Worm (Caenorhabditis elegans): ENCODE data around the gene Y51A2D.13.
A peak's percentile ranks its signal among the peaks of the same experiment; 100 is the strongest.

Gene Y51A2D.13

DNA sequence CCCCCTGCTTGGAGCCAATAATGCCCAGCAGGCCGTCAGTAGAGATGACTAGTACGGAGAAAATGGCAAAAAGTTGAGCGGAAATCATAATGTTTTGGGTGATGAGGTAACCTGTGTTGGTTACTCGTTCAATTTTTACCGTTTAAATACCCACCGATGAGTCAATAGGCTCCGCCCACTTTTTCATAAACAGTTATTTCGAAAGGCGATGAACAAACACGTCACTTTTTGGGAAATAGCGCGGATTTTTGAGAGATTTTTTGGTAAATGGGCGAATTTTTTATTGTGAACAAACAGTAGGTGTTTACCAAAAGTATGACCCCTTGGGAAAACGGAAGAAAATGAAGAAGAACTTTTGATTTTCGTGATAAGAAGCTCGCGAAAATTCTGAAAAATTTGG is 19.4 kb downstream of the Y51A2D.13 start, which contains the start of gene ttr-26:
Gene ttr-26, minus strand, starts transcription at position 101 of the 400 bp plus-strand sequence.
- no peak for TF ChIP-seq snpc-4 (tag; optimal IDR thresholded peaks at IDR 0.05)
- no peak for TF ChIP-seq elt-3 (tag; optimal IDR thresholded peaks at IDR 0.05)
- TF ChIP-seq lsy-2 (tag; optimal IDR thresholded peaks at IDR 0.05) = no peak
- TF ChIP-seq drap-1 (GFP tag; optimal IDR thresholded peaks at IDR 0.05) = no peak
- no peak for TF ChIP-seq tbx-8 (GFP tag; optimal IDR thresholded peaks at IDR 0.05)
- TF ChIP-seq nhr-76 (tag; optimal IDR thresholded peaks at IDR 0.05) = no peak
- no peak for TF ChIP-seq ham-2 (GFP tag; optimal IDR thresholded peaks at IDR 0.05)
- no peak for TF ChIP-seq ces-1 (GFP tag; optimal IDR thresholded peaks at IDR 0.05)
- TF ChIP-seq unc-62 (GFP tag; optimal IDR thresholded peaks at IDR 0.05) = no peak
- TF ChIP-seq mab-5 (tag; optimal IDR thresholded peaks at IDR 0.05) = no peak

DNA sequence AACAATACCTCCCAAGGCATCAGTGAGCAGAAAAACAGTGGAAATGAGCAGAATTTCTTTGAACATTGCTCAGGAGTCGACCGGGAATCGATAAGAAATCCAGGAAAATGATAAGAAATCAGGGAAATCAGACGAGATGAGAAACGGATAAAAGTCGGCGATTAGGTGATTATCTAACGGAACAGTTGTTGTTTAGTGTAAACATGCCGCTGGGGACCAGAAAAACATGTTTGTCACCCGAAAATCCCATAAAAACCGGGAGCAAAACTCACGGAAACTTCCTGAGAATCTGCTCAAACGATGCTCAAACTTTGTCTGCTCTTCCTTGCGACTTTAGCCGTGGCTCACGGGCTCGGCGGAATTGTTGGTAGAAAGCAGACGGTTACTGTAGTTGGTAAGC is 23.1 kb downstream of the Y51A2D.13 start, which contains the start of the genes ttr-24 and ttr-25:
Gene ttr-24, minus strand, starts transcription at position 156 of the 400 bp plus-strand sequence.
Gene ttr-25, plus strand, starts transcription at position 227 of the 400 bp plus-strand sequence.
- TF ChIP-seq lsy-2 (tag; optimal IDR thresholded peaks at IDR 0.05) = no peak
- TF ChIP-seq unc-120 (tag; optimal IDR thresholded peaks at IDR 0.05; ENCODE audit: poor library complexity, severe bottlenecking) = no peak
- no peak for TF ChIP-seq snpc-4 (tag; optimal IDR thresholded peaks at IDR 0.05)
- no peak for TF ChIP-seq nhr-12 (tag; optimal IDR thresholded peaks at IDR 0.05)
- TF ChIP-seq bed-3 (GFP tag; optimal IDR thresholded peaks at IDR 0.05) = no peak
- TF ChIP-seq hlh-1 (tag; optimal IDR thresholded peaks at IDR 0.05) = peak; percentile 60

- TF ChIP-seq sem-2 (GFP tag; optimal IDR thresholded peaks at IDR 0.05) (no peak), nhr-237 (tag; optimal IDR thresholded peaks at IDR 0.05) (no peak), ham-2 (GFP tag; optimal IDR thresholded peaks at IDR 0.05) (no peak), mep-1 (tag; optimal IDR thresholded peaks at IDR 0.05) (no peak), tbx-8 (GFP tag; optimal IDR thresholded peaks at IDR 0.05) (no peak), unc-120 (tag; optimal IDR thresholded peaks at IDR 0.05; ENCODE audit: poor library complexity, severe bottlenecking) (no peak), snpc-4 (tag; optimal IDR thresholded peaks at IDR 0.05) (no peak)
These were observed 25.8 kb downstream of the Y51A2D.13 start, which contains the start of gene Y51A2D.8 for ce11 chrV:18553750-18554149. Gene Y51A2D.8, minus strand, starts transcription at chrV:18553850.

- TF ChIP-seq zip-8 (tag; optimal IDR thresholded peaks at IDR 0.05) (peak; percentile 96), snpc-4 (tag; optimal IDR thresholded peaks at IDR 0.05) (no peak), bed-3 (GFP tag; optimal IDR thresholded peaks at IDR 0.05) (no peak)
These were observed 43.6 kb downstream of the Y51A2D.13 start for ce11 chrV:18536015-18536414.

DNA sequence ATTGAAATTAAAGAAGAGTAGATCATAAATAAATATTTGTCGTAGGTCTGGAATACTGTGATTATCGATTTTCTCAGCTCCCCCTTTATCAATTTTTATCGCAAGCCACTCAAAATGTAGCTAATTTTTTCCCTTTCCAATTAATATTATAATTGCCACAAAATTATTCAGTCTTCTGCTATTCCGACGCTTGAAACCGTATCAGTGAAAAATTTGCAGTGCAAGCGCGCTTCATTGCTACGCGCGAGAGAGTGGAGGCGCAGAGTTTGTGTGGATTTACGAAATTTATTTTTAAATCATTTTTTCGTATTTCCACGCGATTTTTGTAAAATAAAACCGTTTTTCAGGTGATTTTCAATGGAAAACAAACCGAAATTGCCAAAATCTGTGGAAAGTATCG is 46.0 kb downstream of the Y51A2D.13 start, which contains the start of gene ints-5:
Gene ints-5, plus strand, starts transcription at position 348 of the 400 bp plus-strand sequence.
- TF ChIP-seq pha-4 (tag; optimal IDR thresholded peaks at IDR 0.05) (peak; percentile 31), nhr-237 (tag; optimal IDR thresholded peaks at IDR 0.05) (peak; percentile 36), flh-1 (GFP tag; optimal IDR thresholded peaks at IDR 0.05) (no peak)

DNA sequence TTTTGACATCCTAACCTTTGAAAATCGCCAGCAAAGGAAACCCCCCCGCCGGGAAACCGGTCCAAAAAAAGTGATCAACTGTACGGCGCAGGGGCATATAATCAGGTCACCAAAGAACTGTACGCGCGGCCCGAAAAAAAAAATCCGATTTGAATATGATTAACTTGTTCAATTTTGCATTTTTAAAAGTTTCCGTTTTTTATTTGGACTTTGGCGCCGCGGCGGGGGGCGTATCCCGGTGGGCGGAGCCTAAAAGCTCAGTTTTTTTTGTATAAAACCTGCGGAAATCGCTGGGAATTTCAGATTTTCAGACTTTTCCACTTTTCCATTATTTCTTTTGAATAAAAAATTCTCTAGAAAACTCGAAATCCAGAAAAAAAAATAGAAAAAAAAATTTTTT is 55.1 kb downstream of the Y51A2D.13 start, which contains the start of gene hmit-1.2:
Gene hmit-1.2, plus strand, starts transcription at position 301 of the 400 bp plus-strand sequence.
- no peak for TF ChIP-seq elt-1 (tag; optimal IDR thresholded peaks at IDR 0.05; ENCODE audit: borderline replicate concordance, insufficient read depth)
- no peak for TF ChIP-seq nhr-2 (tag; optimal IDR thresholded peaks at IDR 0.05)
- TF ChIP-seq lin-13 (tag; optimal IDR thresholded peaks at IDR 0.05) = no peak

Data from whole organism, mixed stage, embryonic.